Worm (Caenorhabditis elegans): ENCODE data around the gene vha-8.

DNA sequence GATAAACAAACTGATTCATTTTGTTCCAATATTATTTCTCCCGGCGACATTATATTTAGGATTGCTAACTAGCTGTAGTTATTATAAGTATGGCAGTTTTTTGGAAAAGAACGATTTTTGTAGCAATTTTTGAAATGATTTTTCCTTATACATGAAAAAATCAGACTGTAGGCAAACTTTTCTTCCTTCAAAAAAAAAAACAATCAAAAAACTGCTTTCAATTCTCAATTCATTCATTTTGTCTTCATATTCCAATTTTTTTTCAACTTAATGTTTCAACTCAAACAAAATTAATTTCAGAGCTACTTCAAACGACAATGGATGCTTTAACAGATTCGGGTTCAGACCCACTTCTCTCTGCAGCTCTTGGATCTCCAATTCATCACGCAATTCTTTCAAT is 20.9 kb downstream of the vha-8 start, which contains the start of gene ceh-48:
- TF ChIP-seq sox-4 (tag; optimal IDR thresholded peaks at IDR 0.05): no peak
- no peak for TF ChIP-seq tbx-7 (tag; optimal IDR thresholded peaks at IDR 0.05)
- no peak for TF ChIP-seq rnt-1 (tag; optimal IDR thresholded peaks at IDR 0.05)
- no peak for TF ChIP-seq tbx-2 (tag; optimal IDR thresholded peaks at IDR 0.05)
- TF ChIP-seq zip-5 (tag; optimal IDR thresholded peaks at IDR 0.05): no peak
- TF ChIP-seq C08G9.2 (tag; optimal IDR thresholded peaks at IDR 0.05): no peak
- no peak for TF ChIP-seq pax-1 (tag; optimal IDR thresholded peaks at IDR 0.05)
- no peak for TF ChIP-seq fkh-6 (tag; optimal IDR thresholded peaks at IDR 0.05)
- no peak for TF ChIP-seq lin-11 (tag; optimal IDR thresholded peaks at IDR 0.05)
- no peak for TF ChIP-seq pros-1 (tag; optimal IDR thresholded peaks at IDR 0.05)
- no peak for TF ChIP-seq sdc-2 (tag; optimal IDR thresholded peaks at IDR 0.05)
